Worm (Caenorhabditis elegans): Measurements from ENCODE around the gene str-151.

ce11 chrV:16534000-16534399 is 42.0 kb upstream of the str-151 start, which contains the start of gene cpr-2:
- TF ChIP-seq ceh-13 (GFP tag; optimal IDR thresholded peaks at IDR 0.05) = no peak
- no peak for TF ChIP-seq flt-1 (GFP tag; IDR thresholded peaks at IDR 0.05)
- no peak for TF ChIP-seq hnd-1 (tag; optimal IDR thresholded peaks at IDR 0.05)
- no peak for TF ChIP-seq pes-1 (GFP tag; IDR thresholded peaks at IDR 0.05)
- no peak for TF ChIP-seq ama-1 (optimal IDR thresholded peaks at IDR 0.05)
- no peak for TF ChIP-seq hmbx-1 (tag; optimal IDR thresholded peaks at IDR 0.05)
- TF ChIP-seq scrt-1 (GFP tag; IDR thresholded peaks at IDR 0.05) = no peak

Data from whole organism, early embryonic.